Fruit fly (Drosophila melanogaster) whole organism, adult: ENCODE data around the gene Atg13.

Experiments
- CG11617 ChIP-seq: fragments of 200-800 bp; sonication (Bioruptor generic); optimal IDR thresholded peaks from 2 replicates; lab custom pipeline; 2017; ENCODE audit warnings: mild to moderate bottlenecking, missing biosample characterization, missing genetic modification reagents, missing genetic modification characterization
- CG12768 ChIP-seq: fragments of 200-800 bp; sonication (Bioruptor generic); optimal IDR thresholded peaks from 2 replicates; lab custom pipeline; 2017; ENCODE audit warnings: missing biosample characterization, missing genetic modification characterization, mild to moderate bottlenecking, moderate library complexity, missing genetic modification reagents
- CG14711 ChIP-seq: fragments of 200-800 bp; sonication (Bioruptor generic); optimal IDR thresholded peaks from 2 replicates; lab custom pipeline; 2018; ENCODE audit warnings: missing biosample characterization, mild to moderate bottlenecking, missing genetic modification characterization, moderate library complexity
- CG1620 ChIP-seq: fragments of 200-800 bp; sonication (Bioruptor generic); optimal IDR thresholded peaks from 2 replicates; lab custom pipeline; 2016; ENCODE audit warnings: missing biosample characterization, missing genetic modification characterization
- CG33017 ChIP-seq: fragments of 200-800 bp; sonication (Bioruptor generic); optimal IDR thresholded peaks from 2 replicates; lab custom pipeline; 2018; ENCODE audit warnings: missing biosample characterization, mild to moderate bottlenecking, missing genetic modification characterization, moderate library complexity
- CG5204 ChIP-seq: fragments of 200-800 bp; sonication (Bioruptor generic); optimal IDR thresholded peaks from 2 replicates; lab custom pipeline; 2016; ENCODE audit warnings: missing biosample characterization, missing genetic modification characterization
- CG7045 ChIP-seq: fragments of 200-800 bp; sonication (Bioruptor generic); optimal IDR thresholded peaks from 2 replicates; lab custom pipeline; 2017; ENCODE audit warnings: missing biosample characterization, mild to moderate bottlenecking, missing genetic modification characterization
- CG7101 ChIP-seq: fragments of 200-800 bp; sonication (Bioruptor generic); optimal IDR thresholded peaks from 2 replicates; lab custom pipeline; 2018; ENCODE audit warnings: missing biosample characterization, mild to moderate bottlenecking, missing genetic modification characterization, moderate library complexity
- Clk ChIP-seq: fragments of 200-800 bp; sonication (Bioruptor generic); optimal IDR thresholded peaks from 2 replicates; lab custom pipeline; 2017; ENCODE audit warnings: missing biosample characterization, missing genetic modification characterization
- Crg-1 ChIP-seq: fragments of 200-800 bp; sonication (Bioruptor generic); optimal IDR thresholded peaks from 2 replicates; lab custom pipeline; 2016; ENCODE audit warnings: missing biosample characterization, missing genetic modification characterization
- Hr96 ChIP-seq: fragments of 200-800 bp; sonication (Bioruptor generic); optimal IDR thresholded peaks from 2 replicates; lab custom pipeline; 2016; ENCODE audit warnings: missing biosample characterization, missing genetic modification characterization
- Mnt ChIP-seq: fragments of 200-800 bp; sonication (Bioruptor generic); optimal IDR thresholded peaks from 2 replicates; lab custom pipeline; 2016; ENCODE audit warnings: missing biosample characterization, mild to moderate bottlenecking, missing genetic modification characterization
- bab1 ChIP-seq: fragments of 200-800 bp; sonication (Bioruptor generic); optimal IDR thresholded peaks from 3 replicates; lab custom pipeline; 2019; ENCODE audit warnings: missing biosample characterization, mild to moderate bottlenecking, missing genetic modification characterization, moderate library complexity
- cic ChIP-seq: fragments of 200-800 bp; sonication (Bioruptor generic); optimal IDR thresholded peaks from 2 replicates; lab custom pipeline; 2017; ENCODE audit warnings: missing biosample characterization, mild to moderate bottlenecking, missing genetic modification characterization, moderate library complexity
- cnc ChIP-seq, 2 experiments: fragments of >200 bp; optimal IDR thresholded peaks; 2 replicates each; lab custom pipeline; 2017
- kay ChIP-seq: fragments of 200-800 bp; sonication (Bioruptor generic); peaks from one replicate; lab custom pipeline; 2016; ENCODE audit warnings: missing biosample characterization, missing genetic modification characterization, borderline replicate concordance
- ovo ChIP-seq: fragments of 200-800 bp; sonication (Bioruptor generic); optimal IDR thresholded peaks from 2 replicates; lab custom pipeline; 2016; ENCODE audit warnings: missing biosample characterization, missing genetic modification characterization
- pad ChIP-seq: fragments of 200-800 bp; sonication (Bioruptor generic); optimal IDR thresholded peaks from 3 replicates; lab custom pipeline; 2017; ENCODE audit warnings: missing biosample characterization, missing genetic modification characterization, mild to moderate bottlenecking, moderate library complexity, missing genetic modification reagents
- tj ChIP-seq: fragments of 200-800 bp; sonication (Bioruptor generic); optimal IDR thresholded peaks from 3 replicates; lab custom pipeline; 2017; ENCODE audit warnings: missing biosample characterization, mild to moderate bottlenecking, missing genetic modification characterization, moderate library complexity
- toe ChIP-seq: fragments of 200-800 bp; sonication (Bioruptor generic); optimal IDR thresholded peaks from 2 replicates; lab custom pipeline; 2016; ENCODE audit warnings: missing biosample characterization, missing genetic modification characterization

Gene Atg13

dm6 chr3R:8327967-8328789 is 21.4 kb upstream of the Atg13 start:
- TF ChIP-seq kay (GFP tag; lab: Kevin White, UChicago) (peak; percentile 86), cnc (optimal IDR thresholded peaks at IDR 0.05; lab: Kevin White, UChicago) (no peak)

dm6 chr3R:8329628-8330027 is 20.0 kb upstream of the Atg13 start:
- no peak for TF ChIP-seq pad (GFP tag; lab: Kevin White, UChicago)
- no peak for TF ChIP-seq Crg-1 (GFP tag; lab: Kevin White, UChicago)
- no peak for TF ChIP-seq ovo (GFP tag; lab: Kevin White, UChicago)
- TF ChIP-seq bab1, result no peak
- TF ChIP-seq cnc (optimal IDR thresholded peaks at IDR 0.05; lab: Kevin White, UChicago), result no peak
- no peak for TF ChIP-seq CG7045
- no peak for TF ChIP-seq Hr96
- no peak for TF ChIP-seq CG11617 (GFP tag; lab: Kevin White, UChicago)
- TF ChIP-seq toe (GFP tag; lab: Kevin White, UChicago), result no peak
- TF ChIP-seq Clk (GFP tag; lab: Kevin White, UChicago), result no peak
- TF ChIP-seq CG1620, result no peak
- TF ChIP-seq Mnt (GFP tag; lab: Kevin White, UChicago), result no peak
- TF ChIP-seq kay (GFP tag; lab: Kevin White, UChicago), result no peak
- no peak for TF ChIP-seq CG12768 (GFP tag; lab: Kevin White, UChicago)
- TF ChIP-seq cic (GFP tag; lab: Kevin White, UChicago), result no peak
- no peak for TF ChIP-seq tj
- TF ChIP-seq CG33017 (tag; lab: Kevin White, UChicago), result no peak
- no peak for TF ChIP-seq CG14711

dm6 chr3R:8333768-8334470 is 15.7 kb upstream of the Atg13 start, which contains the start of gene Poxm:
Poxm (minus strand) TSS chr3R:8333792.
- TF ChIP-seq kay (GFP tag; lab: Kevin White, UChicago) (peak; percentile 67), tj (no peak)

- TF ChIP-seq CG5204 (GFP tag; lab: Kevin White, UChicago) (no peak), CG7045 (no peak), pad (GFP tag; lab: Kevin White, UChicago) (no peak), Hr96 (no peak), CG12768 (GFP tag; lab: Kevin White, UChicago) (no peak), kay (GFP tag; lab: Kevin White, UChicago) (peak; percentile 12), Clk (GFP tag; lab: Kevin White, UChicago) (no peak), bab1 (no peak)
Observed at dm6 chr3R:8334471-8334783, 15.2 kb upstream of the Atg13 start.

- no peak for TF ChIP-seq Crg-1 (GFP tag; lab: Kevin White, UChicago)
- TF ChIP-seq CG14711, result no peak
- TF ChIP-seq CG7045, result no peak
- no peak for TF ChIP-seq toe (GFP tag; lab: Kevin White, UChicago)
- no peak for TF ChIP-seq Mnt (GFP tag; lab: Kevin White, UChicago)
- TF ChIP-seq CG33017 (tag; lab: Kevin White, UChicago), result no peak
Observed at dm6 chr3R:8334982-8335381, 14.6 kb upstream of the Atg13 start.

dm6 chr3R:8336012-8336567 is 13.5 kb upstream of the Atg13 start:
- TF ChIP-seq Clk (GFP tag; lab: Kevin White, UChicago) (no peak), tj (no peak), bab1 (no peak), toe (GFP tag; lab: Kevin White, UChicago) (no peak), CG5204 (GFP tag; lab: Kevin White, UChicago) (no peak), CG12768 (GFP tag; lab: Kevin White, UChicago) (no peak), CG7045 (no peak), Hr96 (no peak), cnc (optimal IDR thresholded peaks at IDR 0.05; lab: Kevin White, UChicago) (no peak), kay (GFP tag; lab: Kevin White, UChicago) (no peak)

- no peak for TF ChIP-seq Hr96
- no peak for TF ChIP-seq kay (GFP tag; lab: Kevin White, UChicago)
- no peak for TF ChIP-seq CG12768 (GFP tag; lab: Kevin White, UChicago)
- peak; percentile 1 for TF ChIP-seq CG7101 (tag; lab: Kevin White, UChicago)
- no peak for TF ChIP-seq CG1620
- TF ChIP-seq ovo (GFP tag; lab: Kevin White, UChicago), result no peak
- TF ChIP-seq Clk (GFP tag; lab: Kevin White, UChicago), result no peak
- TF ChIP-seq Crg-1 (GFP tag; lab: Kevin White, UChicago), result peak; percentile 20
- peak; percentile 16 for TF ChIP-seq CG14711
- TF ChIP-seq pad (GFP tag; lab: Kevin White, UChicago), result no peak
- TF ChIP-seq CG33017 (tag; lab: Kevin White, UChicago), result no peak
- no peak for TF ChIP-seq CG7045
- TF ChIP-seq Mnt (GFP tag; lab: Kevin White, UChicago), result no peak
- TF ChIP-seq tj, result peak; percentile 23
- no peak for TF ChIP-seq CG5204 (GFP tag; lab: Kevin White, UChicago)
- TF ChIP-seq cic (GFP tag; lab: Kevin White, UChicago), result no peak
- TF ChIP-seq CG11617 (GFP tag; lab: Kevin White, UChicago), result no peak
- TF ChIP-seq toe (GFP tag; lab: Kevin White, UChicago), result no peak
- TF ChIP-seq bab1, result peak; percentile 8
- TF ChIP-seq cnc (optimal IDR thresholded peaks at IDR 0.05; lab: Kevin White, UChicago), result no peak
Observed at dm6 chr3R:8340675-8341275, 8.8 kb upstream of the Atg13 start, which contains the start of the genes COX7A and Arl2. COX7A (minus strand) TSS chr3R:8341043. Arl2 (plus strand) TSS chr3R:8341100.
